Fruit fly (Drosophila melanogaster) whole organism, embryonic: ENCODE data around the gene CG5665.

Experiments
- ATbp ChIP-seq: fragments of 200-800 bp; sonication (Bioruptor generic); optimal IDR thresholded peaks from 2 replicates; lab custom pipeline; 2017; ENCODE audit warnings: missing biosample characterization, mild to moderate bottlenecking, missing genetic modification characterization, missing genetic modification reagents
- Aef1 ChIP-seq: fragments of 200-800 bp; sonication (Bioruptor generic); IDR thresholded peaks from 3 replicates; pipeline ENCODE4 v1.3.6; 2022; ENCODE audit warnings: missing biosample characterization, missing genetic modification characterization
- Atf-2 ChIP-seq: fragments of 200-800 bp; sonication (Bioruptor generic); optimal IDR thresholded peaks from 2 replicates; lab custom pipeline; 2016; ENCODE audit warnings: missing biosample characterization, missing genetic modification characterization
- Bdp1 ChIP-seq: fragments of 200-800 bp; sonication (Bioruptor generic); optimal IDR thresholded peaks from 3 replicates; lab custom pipeline; 2016; ENCODE audit warnings: missing biosample characterization, missing genetic modification characterization
- Bgb ChIP-seq: fragments of 200-800 bp; sonication (Bioruptor generic); IDR thresholded peaks from 2 replicates; pipeline ENCODE4 v1.3.6; 2022; ENCODE audit warnings: missing biosample characterization, missing genetic modification characterization; ENCODE audit not compliant: partially characterized antibody
- Blimp-1 ChIP-seq: fragments of 200-800 bp; sonication (Bioruptor generic); optimal IDR thresholded peaks from 3 replicates; lab custom pipeline; 2018; ENCODE audit warnings: missing biosample characterization, missing genetic modification characterization, mild to moderate bottlenecking, moderate library complexity, missing genetic modification reagents
- C15 ChIP-seq: fragments of 200-800 bp; sonication (Bioruptor generic); IDR thresholded peaks from 3 replicates; pipeline ENCODE4 v1.3.6; 2022; ENCODE audit warnings: missing biosample characterization, missing genetic modification characterization
- CG10654 ChIP-seq: fragments of 200-800 bp; sonication (Bioruptor generic); optimal IDR thresholded peaks from 2 replicates; lab custom pipeline; 2016; ENCODE audit warnings: missing biosample characterization, missing genetic modification characterization
- CG12155 ChIP-seq: fragments of 200-800 bp; sonication (Bioruptor generic); optimal IDR thresholded peaks from 3 replicates; lab custom pipeline; 2016; ENCODE audit warnings: missing biosample characterization, missing genetic modification characterization
- CG17612 ChIP-seq: fragments of 200-800 bp; sonication (Bioruptor generic); IDR thresholded peaks from 2 replicates; pipeline ENCODE4 v1.3.6; 2022; ENCODE audit warnings: missing biosample characterization, missing genetic modification characterization
- CG17802 ChIP-seq: fragments of 200-800 bp; sonication (Bioruptor generic); optimal IDR thresholded peaks from 2 replicates; lab custom pipeline; 2018; ENCODE audit warnings: missing biosample characterization, mild to moderate bottlenecking, missing genetic modification characterization, moderate library complexity
- CG2199 ChIP-seq: fragments of 200-800 bp; sonication (Bioruptor generic); IDR thresholded peaks from 3 replicates; pipeline ENCODE4 v1.3.6; 2022; ENCODE audit warnings: missing biosample characterization, missing genetic modification characterization
- CG2875 ChIP-seq: fragments of 200-800 bp; sonication (Bioruptor generic); optimal IDR thresholded peaks from 2 replicates; lab custom pipeline; 2017; ENCODE audit warnings: missing biosample characterization, mild to moderate bottlenecking, missing genetic modification characterization, missing genetic modification reagents
- CG30403 ChIP-seq: fragments of 200-800 bp; sonication (Bioruptor generic); optimal IDR thresholded peaks from 3 replicates; lab custom pipeline; 2016; ENCODE audit warnings: missing biosample characterization, missing genetic modification characterization
- CG31365 ChIP-seq: fragments of 200-800 bp; sonication (Bioruptor generic); optimal IDR thresholded peaks from 2 replicates; lab custom pipeline; 2018; ENCODE audit warnings: missing biosample characterization, mild to moderate bottlenecking, missing genetic modification characterization
- CG31441 ChIP-seq: fragments of 200-800 bp; sonication (Bioruptor generic); IDR thresholded peaks from 2 replicates; pipeline ENCODE4 v1.3.6; 2022; ENCODE audit warnings: missing biosample characterization, missing genetic modification characterization
- CG3163 ChIP-seq: fragments of 200-800 bp; sonication (Bioruptor generic); optimal IDR thresholded peaks from 3 replicates; lab custom pipeline; 2016; ENCODE audit warnings: missing biosample characterization, missing genetic modification characterization
- CG3281 ChIP-seq: fragments of 200-800 bp; sonication (Bioruptor generic); optimal IDR thresholded peaks from 3 replicates; lab custom pipeline; 2017; ENCODE audit warnings: missing biosample characterization, mild to moderate bottlenecking, missing genetic modification characterization
- CG34422 ChIP-seq: fragments of 200-800 bp; sonication (Bioruptor generic); IDR thresholded peaks from 3 replicates; pipeline ENCODE4 v1.3.6; 2022; ENCODE audit warnings: missing biosample characterization, missing genetic modification characterization
- CG5180 ChIP-seq: fragments of 200-800 bp; sonication (Bioruptor generic); optimal IDR thresholded peaks from 3 replicates; lab custom pipeline; 2017; ENCODE audit warnings: missing biosample characterization, missing genetic modification characterization, mild to moderate bottlenecking, moderate library complexity, missing genetic modification reagents
- CG6254 ChIP-seq: fragments of 200-800 bp; sonication (Bioruptor generic); optimal IDR thresholded peaks from 3 replicates; lab custom pipeline; 2017; ENCODE audit warnings: mild to moderate bottlenecking, missing biosample characterization, missing genetic modification reagents, missing genetic modification characterization
- CG6689 ChIP-seq: fragments of 200-800 bp; sonication (Bioruptor generic); IDR thresholded peaks from 2 replicates; pipeline ENCODE4 v1.3.6; 2022; ENCODE audit warnings: missing biosample characterization, missing genetic modification characterization
- CG7963 ChIP-seq: fragments of 200-800 bp; sonication (Bioruptor generic); IDR thresholded peaks from 3 replicates; pipeline ENCODE4 v1.3.6; 2022; ENCODE audit warnings: missing biosample characterization, missing genetic modification characterization; ENCODE audit not compliant: partially characterized antibody
- CG9609 ChIP-seq: fragments of 200-800 bp; sonication (Bioruptor generic); optimal IDR thresholded peaks from 3 replicates; lab custom pipeline; 2016; ENCODE audit warnings: missing biosample characterization, missing genetic modification characterization
- CG9727 ChIP-seq: fragments of 200-800 bp; sonication (Bioruptor generic); optimal IDR thresholded peaks from 3 replicates; lab custom pipeline; 2017; ENCODE audit warnings: missing biosample characterization, mild to moderate bottlenecking, missing genetic modification characterization
- CG9817 ChIP-seq: fragments of 200-800 bp; sonication (Bioruptor generic); optimal IDR thresholded peaks from 2 replicates; lab custom pipeline; 2018; ENCODE audit warnings: missing biosample characterization, mild to moderate bottlenecking, missing genetic modification characterization, moderate library complexity
- D19A ChIP-seq: fragments of 200-800 bp; optimal IDR thresholded peaks from 3 replicates; lab custom pipeline; 2019; ENCODE audit warnings: missing biosample characterization, mild to moderate bottlenecking, missing genetic modification characterization, moderate library complexity
- Doc2 ChIP-seq: fragments of 200-800 bp; sonication (Bioruptor generic); IDR thresholded peaks from 2 replicates; pipeline ENCODE4 v1.3.6; 2022; ENCODE audit warnings: missing biosample characterization, missing genetic modification characterization
- Gsc ChIP-seq: fragments of 200-800 bp; sonication (Bioruptor generic); IDR thresholded peaks from 2 replicates; pipeline ENCODE4 v1.3.6; 2022; ENCODE audit warnings: missing biosample characterization, missing genetic modification characterization
- HLH3B ChIP-seq: fragments of 200-800 bp; sonication (Bioruptor generic); IDR thresholded peaks from 2 replicates; pipeline ENCODE4 v1.3.6; 2022; ENCODE audit warnings: missing biosample characterization, missing genetic modification characterization
- Lhr ChIP-seq: fragments of 200-800 bp; sonication (Bioruptor generic); optimal IDR thresholded peaks from 3 replicates; lab custom pipeline; 2017; ENCODE audit warnings: mild to moderate bottlenecking, missing biosample characterization, missing genetic modification reagents, missing genetic modification characterization
- Max ChIP-seq: fragments of 200-800 bp; sonication (Bioruptor generic); optimal IDR thresholded peaks from 2 replicates; lab custom pipeline; 2016; ENCODE audit warnings: missing biosample characterization, mild to moderate bottlenecking, missing genetic modification characterization
- Nf-YC ChIP-seq: fragments of 200-800 bp; optimal IDR thresholded peaks from 3 replicates; lab custom pipeline; 2019; ENCODE audit warnings: missing biosample characterization, mild to moderate bottlenecking, missing genetic modification characterization, moderate library complexity
- Ravus ChIP-seq: fragments of 200-800 bp; sonication (Bioruptor generic); IDR thresholded peaks from 2 replicates; pipeline ENCODE4 v1.3.6; 2022; ENCODE audit warnings: missing biosample characterization, missing genetic modification characterization
- Rx ChIP-seq: fragments of 200-800 bp; sonication (Bioruptor generic); IDR thresholded peaks from 2 replicates; pipeline ENCODE4 v1.3.6; 2022; ENCODE audit warnings: missing biosample characterization, missing genetic modification characterization
- Taf1 ChIP-seq: fragments of 200-800 bp; sonication (Bioruptor generic); IDR thresholded peaks from 2 replicates; pipeline ENCODE4 v1.3.6; 2022; ENCODE audit warnings: missing biosample characterization, missing genetic modification characterization
- az2 ChIP-seq: fragments of 200-800 bp; sonication (Bioruptor generic); optimal IDR thresholded peaks from 3 replicates; lab custom pipeline; 2016; ENCODE audit warnings: missing biosample characterization, missing genetic modification characterization
- caup ChIP-seq: fragments of 200-800 bp; sonication (Bioruptor generic); optimal IDR thresholded peaks from 3 replicates; lab custom pipeline; 2017; ENCODE audit warnings: missing biosample characterization, mild to moderate bottlenecking, missing genetic modification characterization, moderate library complexity; ENCODE audit not compliant: severe bottlenecking
- gem ChIP-seq: fragments of 200-800 bp; sonication (Bioruptor generic); optimal IDR thresholded peaks from 2 replicates; lab custom pipeline; 2019; ENCODE audit warnings: missing biosample characterization, mild to moderate bottlenecking, missing genetic modification characterization, moderate library complexity
- gfzf ChIP-seq: fragments of 200-800 bp; sonication (Bioruptor generic); optimal IDR thresholded peaks from 2 replicates; lab custom pipeline; 2016; ENCODE audit warnings: missing biosample characterization, mild to moderate bottlenecking, missing genetic modification characterization, moderate library complexity
- gsb-n ChIP-seq: fragments of 200-800 bp; sonication (Bioruptor generic); optimal IDR thresholded peaks from 3 replicates; lab custom pipeline; 2018; ENCODE audit warnings: missing biosample characterization, mild to moderate bottlenecking, missing genetic modification characterization
- kni ChIP-seq: fragments of 200-800 bp; sonication (Bioruptor generic); optimal IDR thresholded peaks from 3 replicates; lab custom pipeline; 2017; ENCODE audit warnings: mild to moderate bottlenecking, missing biosample characterization, missing genetic modification reagents, missing genetic modification characterization
- nau ChIP-seq: fragments of 200-800 bp; sonication (Bioruptor generic); optimal IDR thresholded peaks from 3 replicates; lab custom pipeline; 2017; ENCODE audit warnings: missing biosample characterization, mild to moderate bottlenecking, missing genetic modification characterization, missing genetic modification reagents
- oc ChIP-seq: fragments of 200-800 bp; sonication (Bioruptor generic); optimal IDR thresholded peaks from 2 replicates; lab custom pipeline; 2018; ENCODE audit warnings: missing biosample characterization, mild to moderate bottlenecking, missing genetic modification characterization, moderate library complexity
- org-1 ChIP-seq: fragments of 200-800 bp; sonication (Bioruptor generic); optimal IDR thresholded peaks from 2 replicates; lab custom pipeline; 2017; ENCODE audit warnings: missing biosample characterization, missing genetic modification characterization
- otp ChIP-seq: fragments of 200-800 bp; sonication (Bioruptor generic); IDR thresholded peaks from 3 replicates; pipeline ENCODE4, ENCODE4 v1.3.6; 2022; ENCODE audit warnings: missing biosample characterization, missing genetic modification characterization
- run ChIP-seq: fragments of 200-800 bp; sonication (Bioruptor generic); optimal IDR thresholded peaks from 3 replicates; lab custom pipeline; 2018; ENCODE audit warnings: missing biosample characterization, mild to moderate bottlenecking, missing genetic modification characterization
- tup ChIP-seq: fragments of 200-800 bp; sonication (Bioruptor generic); optimal IDR thresholded peaks from 2 replicates; lab custom pipeline; 2016; ENCODE audit warnings: missing biosample characterization, mild to moderate bottlenecking, missing genetic modification characterization, moderate library complexity
- vfl ChIP-seq: fragments of 200-800 bp; sonication (Bioruptor generic); optimal IDR thresholded peaks from 2 replicates; lab custom pipeline; 2016; ENCODE audit warnings: missing biosample characterization, missing genetic modification characterization
- vnd ChIP-seq: fragments of 200-800 bp; sonication (Bioruptor generic); IDR thresholded peaks from 3 replicates; pipeline ENCODE4 v1.3.6; 2022; ENCODE audit warnings: missing biosample characterization, missing genetic modification characterization; ENCODE audit not compliant: partially characterized antibody
- wdn ChIP-seq: fragments of 200-800 bp; sonication (Bioruptor generic); IDR thresholded peaks from 2 replicates; pipeline ENCODE4 v1.3.6; 2022; ENCODE audit warnings: missing biosample characterization, missing genetic modification characterization
- zen ChIP-seq: fragments of 200-800 bp; sonication (Bioruptor generic); optimal IDR thresholded peaks from 3 replicates; lab custom pipeline; 2018; ENCODE audit warnings: missing biosample characterization, mild to moderate bottlenecking, missing genetic modification characterization, moderate library complexity

CG5665 gene

dm6 chr3L:20361389-20361788, 3.1 kb downstream of the CG5665 start, which contains the start of gene Prim2 (continued):
- no peak for TF ChIP-seq oc (tag; lab: Kevin White, UChicago)
- no peak for TF ChIP-seq CG3281 (GFP tag; lab: Kevin White, UChicago)
- TF ChIP-seq Doc2 (GFP tag; lab: Robert Waterston, UW), result no peak
- TF ChIP-seq C15 (GFP tag; lab: Robert Waterston, UW), result no peak
- TF ChIP-seq CG9817 (tag; lab: Kevin White, UChicago), result no peak
- no peak for TF ChIP-seq kni (GFP tag; lab: Kevin White, UChicago)
- TF ChIP-seq ATbp, result no peak
- TF ChIP-seq Rx (GFP tag; lab: Robert Waterston, UW), result no peak
- TF ChIP-seq CG3163 (GFP tag; lab: Kevin White, UChicago), result no peak
- no peak for TF ChIP-seq Blimp-1
- TF ChIP-seq run (tag; lab: Kevin White, UChicago), result no peak
- TF ChIP-seq Bgb (GFP tag; lab: Robert Waterston, UW), result peak; percentile 72
- no peak for TF ChIP-seq Lhr
- TF ChIP-seq Aef1 (GFP tag; lab: Robert Waterston, UW), result no peak
- TF ChIP-seq CG9727 (GFP tag; lab: Kevin White, UChicago), result no peak
- no peak for TF ChIP-seq wdn (GFP tag; lab: Robert Waterston, UW)
- no peak for TF ChIP-seq CG17612 (GFP tag; lab: Robert Waterston, UW)
- no peak for TF ChIP-seq org-1
- TF ChIP-seq vfl (GFP tag; lab: Kevin White, UChicago), result no peak
- TF ChIP-seq CG31441, result no peak
- no peak for TF ChIP-seq CG17802 (tag; lab: Kevin White, UChicago)
- TF ChIP-seq CG5180 (GFP tag; lab: Kevin White, UChicago), result no peak
- TF ChIP-seq Max (GFP tag; lab: Kevin White, UChicago), result no peak
- no peak for TF ChIP-seq az2 (GFP tag; lab: Kevin White, UChicago)
- TF ChIP-seq zen, result no peak
- TF ChIP-seq CG2199 (GFP tag; lab: Robert Waterston, UW), result no peak
- no peak for TF ChIP-seq CG10654 (GFP tag; lab: Kevin White, UChicago)
- TF ChIP-seq Atf-2, result no peak
- no peak for TF ChIP-seq CG7963
- TF ChIP-seq gsb-n (tag; lab: Kevin White, UChicago), result no peak
- TF ChIP-seq caup, result no peak
- TF ChIP-seq CG34422 (GFP tag; lab: Robert Waterston, UW), result no peak
- no peak for TF ChIP-seq tup (GFP tag; lab: Kevin White, UChicago)
- no peak for TF ChIP-seq CG12155 (GFP tag; lab: Kevin White, UChicago)
- TF ChIP-seq HLH3B, result no peak
- peak; percentile 34; the same call in 1 of the 3 replicates for TF ChIP-seq vnd
- TF ChIP-seq Ravus (GFP tag; lab: Robert Waterston, UW), result no peak
- TF ChIP-seq Gsc, result no peak
- no peak for TF ChIP-seq otp (GFP tag; lab: Robert Waterston, UW)
- no peak for TF ChIP-seq D19A (tag; lab: Kevin White, UChicago)
- no peak for TF ChIP-seq Nf-YC
- TF ChIP-seq gfzf (GFP tag; lab: Kevin White, UChicago), result peak; percentile 26
- no peak for TF ChIP-seq CG6689 (GFP tag; lab: Robert Waterston, UW)
- no peak for TF ChIP-seq CG31365 (tag; lab: Kevin White, UChicago)
- TF ChIP-seq Taf1, result no peak
- TF ChIP-seq Bdp1 (GFP tag; lab: Kevin White, UChicago), result no peak
- TF ChIP-seq CG6254 (GFP tag; lab: Kevin White, UChicago), result no peak
- TF ChIP-seq gem (tag; lab: Kevin White, UChicago), result no peak
- TF ChIP-seq CG30403 (GFP tag; lab: Kevin White, UChicago), result no peak
- no peak for TF ChIP-seq CG2875
- no peak for TF ChIP-seq nau
- no peak for TF ChIP-seq CG9609
